Fruit fly (Drosophila melanogaster): ENCODE data around the gene Sfmbt.
"Not testable (repeated sequence)": the region's sequence is repeated elsewhere in the genome, so short reads cannot be mapped to it uniquely, and the experiment has no call there.

The Sfmbt gene

DNA sequence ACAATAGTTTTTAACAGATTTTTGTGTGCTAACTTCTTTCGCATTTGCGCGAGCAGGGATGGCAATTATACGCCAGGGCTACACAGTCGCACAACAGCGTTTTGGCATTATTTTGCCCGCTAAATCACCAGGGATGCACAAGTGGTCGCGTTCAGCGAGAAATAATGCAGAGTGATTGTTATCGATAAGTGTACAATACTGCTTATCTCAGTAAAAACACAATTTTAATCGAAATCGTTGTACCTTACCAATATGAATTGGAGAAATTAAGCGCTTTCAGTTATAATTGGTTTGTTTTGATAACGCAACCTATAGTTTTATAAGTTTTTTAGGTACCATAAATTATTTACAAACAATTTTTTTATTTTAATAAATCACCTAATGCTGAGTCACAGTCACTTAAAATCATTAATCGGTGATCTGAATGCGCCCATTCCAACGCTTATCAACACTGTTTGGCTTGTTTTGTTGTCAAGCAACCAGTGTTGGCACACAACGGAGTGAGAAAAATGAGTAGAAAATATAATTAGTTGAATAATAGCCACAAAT, at the start of gene Sfmbt, which contains the start of gene CG5439:
Gene Sfmbt (minus strand): TSS at position 85 of the 549 bp plus-strand sequence.
Gene CG5439 (plus strand): TSS at position 450 of the 549 bp plus-strand sequence.
- no peak for TF ChIP-seq usp (GFP tag; optimal IDR thresholded peaks at IDR 0.05)
- no peak for TF ChIP-seq Dll (optimal IDR thresholded peaks at IDR 0.05)
- no peak for TF ChIP-seq EcR (GFP tag; optimal IDR thresholded peaks at IDR 0.05)
- TF ChIP-seq pan (optimal IDR thresholded peaks at IDR 0.05) = no peak
- no peak for TF ChIP-seq psq (optimal IDR thresholded peaks at IDR 0.05)
- no peak for TF ChIP-seq CG8478 (optimal IDR thresholded peaks at IDR 0.05)

DNA sequence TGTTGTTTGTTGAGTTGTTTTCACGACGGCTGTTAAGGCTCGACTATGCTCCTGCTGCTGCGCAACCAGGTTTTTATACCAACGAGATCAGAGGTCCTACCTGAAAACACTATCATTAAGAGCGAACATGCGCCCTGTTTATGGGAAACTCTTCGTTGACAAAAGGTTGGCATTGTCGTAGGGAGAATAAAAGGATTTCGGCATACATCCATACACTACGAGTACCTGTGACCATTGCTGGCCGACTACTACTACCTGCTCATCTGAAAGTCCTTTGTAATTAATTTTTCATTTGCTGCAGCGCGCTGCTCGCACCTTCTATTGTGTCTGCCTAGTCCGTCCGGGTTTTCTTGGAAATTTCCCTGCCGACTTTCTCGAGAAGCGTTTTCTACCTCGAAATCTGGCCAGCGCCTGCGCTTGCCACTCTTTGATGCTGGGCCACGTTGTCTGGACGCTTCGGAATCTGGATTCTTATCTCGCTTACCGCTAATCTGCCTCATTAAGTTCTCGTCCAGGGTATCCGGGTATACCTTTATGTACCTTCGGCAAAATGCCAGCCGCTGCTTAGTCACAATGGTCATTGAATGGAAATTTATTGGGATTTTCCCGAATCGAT, 48.7 kb upstream of the Sfmbt start, which contains the start of gene CG15480:
Gene CG15480 (minus strand): TSS at position 51 of the 616 bp plus-strand sequence.
- no peak for TF ChIP-seq pan (optimal IDR thresholded peaks at IDR 0.05)
- TF ChIP-seq CG8478 (optimal IDR thresholded peaks at IDR 0.05) = no peak
- TF ChIP-seq psq (optimal IDR thresholded peaks at IDR 0.05) = no peak
- no peak for TF ChIP-seq EcR (GFP tag; optimal IDR thresholded peaks at IDR 0.05)
- TF ChIP-seq Dll (optimal IDR thresholded peaks at IDR 0.05) = no peak
- TF ChIP-seq usp (GFP tag; optimal IDR thresholded peaks at IDR 0.05) = no peak

- TF ChIP-seq psq (optimal IDR thresholded peaks at IDR 0.05) (no peak), CG8478 (optimal IDR thresholded peaks at IDR 0.05) (no peak), usp (GFP tag; optimal IDR thresholded peaks at IDR 0.05) (no peak), EcR (GFP tag; optimal IDR thresholded peaks at IDR 0.05) (no peak), Dll (optimal IDR thresholded peaks at IDR 0.05) (no peak), pan (optimal IDR thresholded peaks at IDR 0.05) (no peak)
Observed at dm6 chr2L:13222225-13222648, 45.7 kb upstream of the Sfmbt start, which contains the start of the genes Ski6 and CG16812. Ski6 (minus strand) TSS chr2L:13222429. CG16812 (plus strand) TSS chr2L:13222587.

- no peak for TF ChIP-seq CG8478 (optimal IDR thresholded peaks at IDR 0.05)
Observed at dm6 chr2L:13219281-13220092, 42.9 kb upstream of the Sfmbt start, which contains the start of the genes CG9426 and mRF1. CG9426 (minus strand) TSS chr2L:13219923. mRF1 (plus strand) TSS chr2L:13219979.

DNA sequence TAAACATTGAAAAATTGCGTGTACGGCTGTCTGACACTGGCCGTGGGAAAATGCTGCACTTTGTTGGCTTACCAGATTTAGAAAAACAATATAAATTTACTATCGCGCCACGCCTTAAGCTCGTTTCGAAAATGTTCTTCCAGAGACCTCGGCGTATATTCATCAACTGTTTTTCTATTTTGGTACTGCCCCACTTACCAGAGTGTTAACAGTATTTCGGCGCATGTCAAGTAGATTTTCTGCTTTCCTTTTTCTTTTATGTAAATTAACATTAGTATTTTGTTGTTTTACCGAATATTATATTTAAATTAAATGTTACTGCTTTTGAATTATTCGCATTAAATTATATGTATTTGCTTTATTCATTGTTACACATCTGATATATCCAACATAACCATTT, 38.4 kb upstream of the Sfmbt start, which contains the start of gene kek4:
Gene kek4 (minus strand): TSS at position 341 of the 400 bp plus-strand sequence.
- TF ChIP-seq usp (GFP tag; optimal IDR thresholded peaks at IDR 0.05) (no peak), pan (optimal IDR thresholded peaks at IDR 0.05) (no peak), CG8478 (optimal IDR thresholded peaks at IDR 0.05) (no peak), EcR (GFP tag; optimal IDR thresholded peaks at IDR 0.05) (no peak), psq (optimal IDR thresholded peaks at IDR 0.05) (no peak), Dll (optimal IDR thresholded peaks at IDR 0.05) (no peak)

DNA sequence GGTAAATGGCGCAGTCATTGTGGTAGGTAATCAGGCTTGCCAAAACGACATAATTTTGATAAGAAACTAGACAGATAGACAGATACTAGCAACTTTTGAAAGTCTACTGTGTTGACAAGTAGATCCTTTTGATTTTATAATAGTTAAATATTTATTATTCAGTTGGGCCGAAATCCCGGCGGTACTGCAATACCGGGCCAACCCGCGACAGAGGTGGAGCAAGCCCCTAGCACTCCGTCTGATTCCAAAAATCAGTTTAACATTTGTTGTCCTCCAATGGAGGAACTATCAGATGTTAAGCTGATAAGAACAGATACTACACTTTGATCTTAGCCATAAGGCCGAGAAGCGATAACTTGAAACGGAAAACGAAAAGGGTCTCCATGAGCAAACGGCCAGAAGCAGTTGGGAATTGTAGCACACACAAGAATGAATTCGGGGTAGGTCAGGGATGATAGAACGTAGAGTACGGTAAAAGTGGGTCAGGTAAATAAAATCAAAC, 35.2 kb upstream of the Sfmbt start, which contains the start of gene CG15482:
Gene CG15482 (minus strand): TSS at position 51 of the 502 bp plus-strand sequence.
- TF ChIP-seq CG8478 (optimal IDR thresholded peaks at IDR 0.05); EcR (GFP tag; optimal IDR thresholded peaks at IDR 0.05); Dll (optimal IDR thresholded peaks at IDR 0.05): not testable (repeated sequence)

- no peak for TF ChIP-seq psq (optimal IDR thresholded peaks at IDR 0.05)
Observed at dm6 chr2L:13206857-13207463, 30.4 kb upstream of the Sfmbt start.

DNA sequence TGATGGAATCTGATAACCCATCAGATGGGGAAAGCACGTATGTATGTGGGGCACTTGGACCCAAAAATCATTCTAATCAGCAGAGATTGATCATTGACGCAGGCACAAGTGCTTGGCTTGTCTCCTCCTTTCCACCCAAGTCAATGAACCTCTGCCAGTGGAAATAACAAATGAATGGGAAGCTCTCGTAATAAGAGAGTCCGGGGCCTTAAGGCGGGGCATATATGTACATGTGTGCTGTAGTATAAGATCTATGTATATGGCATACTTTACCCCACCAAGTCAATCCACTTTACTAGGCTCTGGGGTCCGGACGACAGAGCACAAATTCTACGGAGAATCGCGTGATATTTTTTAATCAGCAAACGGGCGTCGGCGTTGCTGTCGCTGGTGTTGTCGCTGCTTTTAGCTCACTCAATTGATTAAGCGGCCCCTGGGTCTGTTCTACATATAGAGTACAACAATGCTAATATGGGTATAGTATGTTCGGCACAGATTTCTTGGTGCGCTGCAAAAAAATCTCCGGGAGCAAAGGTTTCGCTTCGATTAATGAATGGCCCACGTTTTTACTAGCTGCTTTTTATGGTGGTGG, 29.6 kb upstream of the Sfmbt start:
- TF ChIP-seq pan (optimal IDR thresholded peaks at IDR 0.05) (peak; percentile 22), EcR (GFP tag; optimal IDR thresholded peaks at IDR 0.05) (peak in 1 of 2 experiments; percentile 82), Dll (optimal IDR thresholded peaks at IDR 0.05) (no peak)

DNA sequence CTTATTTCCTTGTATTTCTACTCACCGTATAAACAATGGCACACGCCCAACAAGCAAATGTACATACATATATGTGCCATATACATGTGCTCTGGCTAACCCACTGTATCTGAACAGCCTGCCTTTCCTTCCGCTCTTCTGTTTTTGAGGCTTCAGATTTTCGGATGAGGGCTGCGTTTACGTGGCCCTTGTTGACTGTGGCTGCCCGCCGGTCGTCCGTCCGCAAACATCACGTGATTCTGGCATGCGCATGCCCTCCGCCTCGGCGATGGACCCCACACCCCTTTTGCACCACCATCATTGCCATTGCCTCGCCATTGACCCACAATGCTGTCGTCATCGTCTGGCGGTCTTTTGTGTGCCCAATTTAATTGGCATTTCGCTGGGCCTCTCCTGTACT, 28.7 kb upstream of the Sfmbt start:
- TF ChIP-seq CG8478 (optimal IDR thresholded peaks at IDR 0.05) (no peak), Dll (optimal IDR thresholded peaks at IDR 0.05) (no peak), psq (optimal IDR thresholded peaks at IDR 0.05) (no peak), EcR (GFP tag; optimal IDR thresholded peaks at IDR 0.05) (no peak), pan (optimal IDR thresholded peaks at IDR 0.05) (no peak), usp (GFP tag; optimal IDR thresholded peaks at IDR 0.05) (no peak)

- no peak for TF ChIP-seq psq (optimal IDR thresholded peaks at IDR 0.05)
- no peak for TF ChIP-seq usp (GFP tag; optimal IDR thresholded peaks at IDR 0.05)
- TF ChIP-seq Dll (optimal IDR thresholded peaks at IDR 0.05) = no peak
- no peak for TF ChIP-seq pan (optimal IDR thresholded peaks at IDR 0.05)
- no peak for TF ChIP-seq CG8478 (optimal IDR thresholded peaks at IDR 0.05)
- no peak for TF ChIP-seq EcR (GFP tag; optimal IDR thresholded peaks at IDR 0.05)
Observed at dm6 chr2L:13204151-13204550, 27.6 kb upstream of the Sfmbt start.

DNA sequence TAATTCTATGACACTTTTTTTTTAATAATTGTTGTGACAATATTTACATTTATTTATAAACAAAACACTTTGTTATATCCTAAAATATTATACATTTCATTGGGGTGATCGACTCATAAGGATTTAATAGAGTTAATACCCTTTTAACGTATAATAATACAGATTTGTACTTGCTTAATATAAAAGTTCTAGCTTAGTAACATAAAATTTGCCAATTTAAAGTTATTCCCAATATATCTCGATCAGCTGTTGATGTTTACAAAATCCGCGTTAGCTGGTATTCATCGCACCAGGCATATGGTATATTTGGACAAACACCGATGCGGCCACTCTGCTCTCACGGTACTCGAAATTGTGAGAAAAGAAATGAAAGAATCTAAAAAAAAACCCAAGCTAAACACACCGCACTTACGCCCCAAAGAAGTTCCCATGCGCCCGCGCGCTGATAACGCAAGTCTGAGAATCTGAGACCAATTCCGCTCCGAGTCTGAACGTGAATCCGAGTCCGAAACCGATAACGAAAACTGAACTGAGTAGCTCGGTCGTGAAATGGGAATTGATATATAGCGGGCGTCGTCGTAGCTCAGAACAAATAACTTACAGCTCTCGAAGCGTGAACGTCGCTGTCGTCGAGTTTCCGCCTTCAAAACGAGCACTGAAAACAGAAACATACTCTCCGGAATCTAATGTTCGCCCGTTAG, 27.0 kb upstream of the Sfmbt start, which contains the start of gene Pect:
Gene Pect (plus strand): TSS at position 326 of the 701 bp plus-strand sequence.
- TF ChIP-seq usp (GFP tag; optimal IDR thresholded peaks at IDR 0.05) (no peak), EcR (GFP tag; optimal IDR thresholded peaks at IDR 0.05) (no peak), CG8478 (optimal IDR thresholded peaks at IDR 0.05) (no peak), psq (optimal IDR thresholded peaks at IDR 0.05) (no peak)

Data from whole organism.